Fruit fly (Drosophila melanogaster) whole organism, embryonic: ENCODE measurements around the gene CG6511.
A peak's percentile ranks its signal among the peaks of the same experiment; 100 is the strongest.

Experiments
- Abd-B ChIP-seq: fragments of 200-800 bp; sonication (Bioruptor generic); optimal IDR thresholded peaks from 2 replicates; lab custom pipeline; 2018; ENCODE audit warnings: missing biosample characterization, mild to moderate bottlenecking, missing genetic modification characterization, moderate library complexity
- Adf1 ChIP-seq: fragments of 200-800 bp; sonication (Bioruptor generic); IDR thresholded peaks from 2 replicates; pipeline ENCODE4 v1.3.6; 2022; ENCODE audit warnings: missing biosample characterization, missing genetic modification characterization
- Atf-2 ChIP-seq: fragments of 200-800 bp; sonication (Bioruptor generic); optimal IDR thresholded peaks from 2 replicates; lab custom pipeline; 2016; ENCODE audit warnings: missing biosample characterization, missing genetic modification characterization
- Bdp1 ChIP-seq: fragments of 200-800 bp; sonication (Bioruptor generic); optimal IDR thresholded peaks from 3 replicates; lab custom pipeline; 2016; ENCODE audit warnings: missing biosample characterization, missing genetic modification characterization
- Bgb ChIP-seq: fragments of 200-800 bp; sonication (Bioruptor generic); IDR thresholded peaks from 2 replicates; pipeline ENCODE4 v1.3.6; 2022; ENCODE audit warnings: missing biosample characterization, missing genetic modification characterization; ENCODE audit not compliant: partially characterized antibody
- Bteb2 ChIP-seq: fragments of 200-800 bp; sonication (Bioruptor generic); optimal IDR thresholded peaks from 2 replicates; lab custom pipeline; 2016; ENCODE audit warnings: missing biosample characterization, missing genetic modification characterization
- CG10147 ChIP-seq: fragments of 200-800 bp; sonication (Bioruptor generic); optimal IDR thresholded peaks from 2 replicates; lab custom pipeline; 2019; ENCODE audit warnings: missing biosample characterization, mild to moderate bottlenecking, missing genetic modification characterization, moderate library complexity
- CG10267 ChIP-seq: fragments of 200-800 bp; sonication (Bioruptor generic); optimal IDR thresholded peaks from 2 replicates; lab custom pipeline; 2018; ENCODE audit warnings: missing biosample characterization, mild to moderate bottlenecking, missing genetic modification characterization, moderate library complexity
- CG10979 ChIP-seq: fragments of 200-800 bp; sonication (Bioruptor generic); optimal IDR thresholded peaks from 2 replicates; lab custom pipeline; 2018; ENCODE audit warnings: missing biosample characterization, mild to moderate bottlenecking, missing genetic modification characterization, moderate library complexity
- CG12104 ChIP-seq: fragments of 200-800 bp; sonication (Bioruptor generic); optimal IDR thresholded peaks from 3 replicates; lab custom pipeline; 2016; ENCODE audit warnings: missing biosample characterization, missing genetic modification characterization
- CG14014 ChIP-seq: fragments of 200-800 bp; sonication (Bioruptor generic); IDR thresholded peaks from 2 replicates; pipeline ENCODE4 v1.3.6; 2022; ENCODE audit warnings: missing biosample characterization, missing genetic modification characterization
- CG1647 ChIP-seq: fragments of 200-800 bp; sonication (Bioruptor generic); optimal IDR thresholded peaks from 3 replicates; lab custom pipeline; 2016; ENCODE audit warnings: missing biosample characterization, missing genetic modification characterization
- CG18764 ChIP-seq: fragments of 200-800 bp; sonication (Bioruptor generic); optimal IDR thresholded peaks from 3 replicates; lab custom pipeline; 2016; ENCODE audit warnings: missing biosample characterization, missing genetic modification characterization
- CG33213 ChIP-seq: fragments of 200-800 bp; sonication (Bioruptor generic); optimal IDR thresholded peaks from 3 replicates; lab custom pipeline; 2016; ENCODE audit warnings: missing biosample characterization, missing genetic modification characterization
- CG33557 ChIP-seq: fragments of 200-800 bp; sonication (Bioruptor generic); optimal IDR thresholded peaks from 2 replicates; lab custom pipeline; 2019; ENCODE audit warnings: missing biosample characterization, mild to moderate bottlenecking, missing genetic modification characterization, moderate library complexity
- CG3726 ChIP-seq: fragments of 200-800 bp; sonication (Bioruptor generic); IDR thresholded peaks from 3 replicates; pipeline ENCODE4, ENCODE4 v1.3.6; 2022; ENCODE audit warnings: missing biosample characterization, missing genetic modification characterization
- CG4282 ChIP-seq: fragments of 200-800 bp; sonication (Bioruptor generic); optimal IDR thresholded peaks from 2 replicates; lab custom pipeline; 2016; ENCODE audit warnings: missing biosample characterization, missing genetic modification characterization
- CG43689 ChIP-seq: fragments of 200-800 bp; sonication (Bioruptor generic); IDR thresholded peaks from 2 replicates; pipeline ENCODE4 v1.3.6; 2022; ENCODE audit warnings: missing biosample characterization, missing genetic modification characterization
- CG7786 ChIP-seq: fragments of 200-800 bp; sonication (Bioruptor generic); optimal IDR thresholded peaks from 2 replicates; lab custom pipeline; 2016; ENCODE audit warnings: missing biosample characterization, missing genetic modification characterization
- CG8089 ChIP-seq: fragments of 200-800 bp; sonication (Bioruptor generic); optimal IDR thresholded peaks from 3 replicates; lab custom pipeline; 2016; ENCODE audit warnings: missing biosample characterization, missing genetic modification characterization
- CG8924 ChIP-seq: fragments of 200-800 bp; optimal IDR thresholded peaks from 3 replicates; lab custom pipeline; 2019; ENCODE audit warnings: missing biosample characterization, mild to moderate bottlenecking, missing genetic modification characterization, moderate library complexity
- CG9609 ChIP-seq: fragments of 200-800 bp; sonication (Bioruptor generic); optimal IDR thresholded peaks from 3 replicates; lab custom pipeline; 2016; ENCODE audit warnings: missing biosample characterization, missing genetic modification characterization
- CG9876 ChIP-seq: fragments of 200-800 bp; sonication (Bioruptor generic); optimal IDR thresholded peaks from 2 replicates; lab custom pipeline; 2016; ENCODE audit warnings: missing biosample characterization, missing genetic modification characterization
- CG9932 ChIP-seq: fragments of 200-800 bp; sonication (Bioruptor generic); IDR thresholded peaks from 2 replicates; pipeline ENCODE4 v1.3.6; 2022; ENCODE audit warnings: missing biosample characterization, missing genetic modification characterization
- CkIIα-i1 ChIP-seq: fragments of 200-800 bp; sonication (Bioruptor generic); IDR thresholded peaks from 2 replicates; pipeline ENCODE4 v1.3.6; 2022; ENCODE audit warnings: missing biosample characterization, missing genetic modification characterization
- D19A ChIP-seq: fragments of 200-800 bp; optimal IDR thresholded peaks from 3 replicates; lab custom pipeline; 2019; ENCODE audit warnings: missing biosample characterization, mild to moderate bottlenecking, missing genetic modification characterization, moderate library complexity
- Dll ChIP-seq: fragments of 200-800 bp; sonication (Bioruptor generic); IDR thresholded peaks from 4 replicates; pipeline ENCODE4 v1.3.6; 2022; ENCODE audit warnings: missing biosample characterization, missing genetic modification characterization; ENCODE audit not compliant: partially characterized antibody
- Drgx ChIP-seq: fragments of 200-800 bp; sonication (Bioruptor generic); IDR thresholded peaks from 2 replicates; pipeline ENCODE4 v1.3.6; 2022; ENCODE audit warnings: missing biosample characterization, missing genetic modification characterization
- Gsc ChIP-seq: fragments of 200-800 bp; sonication (Bioruptor generic); IDR thresholded peaks from 2 replicates; pipeline ENCODE4 v1.3.6; 2022; ENCODE audit warnings: missing biosample characterization, missing genetic modification characterization
- HHEX ChIP-seq: fragments of 200-800 bp; sonication (Bioruptor generic); optimal IDR thresholded peaks from 3 replicates; lab custom pipeline; 2017; ENCODE audit warnings: missing biosample characterization, mild to moderate bottlenecking, missing genetic modification characterization, missing genetic modification reagents
- Hey ChIP-seq: fragments of 200-800 bp; sonication (Bioruptor generic); optimal IDR thresholded peaks from 3 replicates; lab custom pipeline; 2018; ENCODE audit warnings: missing biosample characterization, mild to moderate bottlenecking, missing genetic modification characterization
- Hmr ChIP-seq: fragments of 200-800 bp; sonication (Bioruptor generic); optimal IDR thresholded peaks from 3 replicates; lab custom pipeline; 2017; ENCODE audit warnings: mild to moderate bottlenecking, missing biosample characterization, missing genetic modification reagents, missing genetic modification characterization
- Lpt ChIP-seq: fragments of >200 bp; optimal IDR thresholded peaks from 2 replicates; lab custom pipeline; 2018; ENCODE audit warnings: missing biosample characterization, missing genetic modification characterization
- Meics ChIP-seq: fragments of 200-800 bp; sonication (Bioruptor generic); optimal IDR thresholded peaks from 2 replicates; lab custom pipeline; 2017; ENCODE audit warnings: missing biosample characterization, mild to moderate bottlenecking, missing genetic modification characterization
- Oaz ChIP-seq: fragments of 200-800 bp; sonication (Bioruptor generic); IDR thresholded peaks from 2 replicates; pipeline ENCODE4 v1.3.6; 2022; ENCODE audit warnings: missing biosample characterization, missing genetic modification characterization
- PHDP ChIP-seq: fragments of 200-800 bp; sonication (Bioruptor generic); optimal IDR thresholded peaks from 3 replicates; lab custom pipeline; 2018; ENCODE audit warnings: missing biosample characterization, mild to moderate bottlenecking, missing genetic modification characterization, moderate library complexity
- Trl ChIP-seq, 3 experiments: fragments of >200 bp in 2 of 3; fragments of 200-800 bp in 1 of 3; sonication (Bioruptor generic) in 1 of 3; optimal IDR thresholded peaks; 2 replicates in 1 of 3; 3 replicates in 2 of 3; lab custom pipeline; 2016 to 2017; ENCODE audit warnings: missing biosample characterization in 1 of 3, missing genetic modification characterization in 1 of 3
- chm ChIP-seq: fragments of 200-800 bp; sonication (Bioruptor generic); IDR thresholded peaks from 2 replicates; pipeline ENCODE4 v1.3.6; 2022; ENCODE audit warnings: missing biosample characterization, missing genetic modification characterization
- ci ChIP-seq: fragments of 200-800 bp; sonication (Bioruptor generic); IDR thresholded peaks from 3 replicates; pipeline ENCODE4 v1.3.6; 2022; ENCODE audit warnings: missing biosample characterization, missing genetic modification characterization
- dpn ChIP-seq, 2 experiments: fragments of 200-800 bp; sonication (Bioruptor generic); optimal IDR thresholded peaks; 3 replicates each; lab custom pipeline; 2016; ENCODE audit warnings: missing biosample characterization in 2 of 2, missing genetic modification characterization in 2 of 2
- en ChIP-seq: fragments of 200-800 bp; sonication (Bioruptor generic); optimal IDR thresholded peaks from 2 replicates; lab custom pipeline; 2016; ENCODE audit warnings: missing biosample characterization, missing genetic modification characterization
- eve ChIP-seq, 2 experiments: fragments of >200 bp; optimal IDR thresholded peaks; 2 replicates each; lab custom pipeline; 2017; ENCODE audit warnings: missing biosample characterization in 2 of 2, missing genetic modification characterization in 2 of 2
- gcm ChIP-seq: fragments of 200-800 bp; sonication (Bioruptor generic); optimal IDR thresholded peaks from 2 replicates; lab custom pipeline; 2019; ENCODE audit warnings: missing biosample characterization, mild to moderate bottlenecking, missing genetic modification characterization, moderate library complexity
- nerfin-2 ChIP-seq: fragments of 200-800 bp; sonication (Bioruptor generic); IDR thresholded peaks from 2 replicates; pipeline ENCODE4 v1.3.6; 2022; ENCODE audit warnings: missing biosample characterization, missing genetic modification characterization; ENCODE audit not compliant: partially characterized antibody
- onecut ChIP-seq: fragments of 200-800 bp; sonication (Bioruptor generic); IDR thresholded peaks from 2 replicates; pipeline ENCODE4 v1.3.6; 2022; ENCODE audit warnings: missing biosample characterization, missing genetic modification characterization
- pita ChIP-seq: fragments of 200-800 bp; sonication (Bioruptor generic); optimal IDR thresholded peaks from 2 replicates; lab custom pipeline; 2017; ENCODE audit warnings: missing biosample characterization, mild to moderate bottlenecking, missing genetic modification characterization
- sisA ChIP-seq: fragments of 200-800 bp; sonication (Bioruptor generic); IDR thresholded peaks from 2 replicates; pipeline ENCODE4 v1.3.6; 2022; ENCODE audit warnings: missing biosample characterization, missing genetic modification characterization
- slp2 ChIP-seq: fragments of 200-800 bp; sonication (Bioruptor generic); optimal IDR thresholded peaks from 2 replicates; lab custom pipeline; 2016; ENCODE audit warnings: missing biosample characterization, missing genetic modification characterization
- so ChIP-seq: fragments of 200-800 bp; sonication (Bioruptor generic); IDR thresholded peaks from 3 replicates; pipeline ENCODE4 v1.3.6; 2022; ENCODE audit warnings: missing biosample characterization, missing genetic modification characterization
- tup ChIP-seq: fragments of 200-800 bp; sonication (Bioruptor generic); optimal IDR thresholded peaks from 2 replicates; lab custom pipeline; 2016; ENCODE audit warnings: missing biosample characterization, mild to moderate bottlenecking, missing genetic modification characterization, moderate library complexity
- unc-4 ChIP-seq: fragments of 200-800 bp; sonication (Bioruptor generic); IDR thresholded peaks from 2 replicates; pipeline ENCODE4 v1.3.6; 2022; ENCODE audit warnings: missing biosample characterization, missing genetic modification characterization; ENCODE audit not compliant: partially characterized antibody
- vfl ChIP-seq: fragments of 200-800 bp; sonication (Bioruptor generic); optimal IDR thresholded peaks from 2 replicates; lab custom pipeline; 2016; ENCODE audit warnings: missing biosample characterization, missing genetic modification characterization

Gene CG6511

DNA sequence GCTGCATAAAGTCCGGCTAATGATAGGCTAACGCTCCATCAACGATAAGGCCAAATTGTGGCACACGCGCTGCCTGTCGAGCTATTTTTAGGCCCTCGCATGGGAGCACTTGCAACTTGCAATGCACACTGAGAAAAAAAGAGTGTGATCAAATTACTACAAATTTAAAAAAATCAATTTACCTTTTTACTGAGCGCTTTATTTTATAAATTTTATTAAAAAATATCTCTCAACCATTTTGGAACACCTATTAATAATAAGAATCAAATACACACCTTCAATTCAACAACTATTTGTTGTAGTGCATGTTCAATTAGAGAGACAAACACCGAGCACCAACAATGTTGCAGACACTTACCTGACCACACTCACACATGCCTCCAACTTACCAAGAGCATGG is 44.4 kb downstream of the CG6511 start (continued):
- no peak; the same call in 1 of the 2 replicates for TF ChIP-seq CG14014 (GFP tag; lab: Robert Waterston, UW)
- TF ChIP-seq Gsc (GFP tag; lab: Robert Waterston, UW), result no peak
- no peak for TF ChIP-seq CG43689 (GFP tag; lab: Robert Waterston, UW)
- no peak for TF ChIP-seq CG10147 (GFP tag; lab: Kevin White, UChicago)
- TF ChIP-seq Adf1 (GFP tag; lab: Robert Waterston, UW), result no peak
- TF ChIP-seq CG18764 (GFP tag; lab: Kevin White, UChicago), result no peak
- no peak for TF ChIP-seq eve (GFP tag; optimal IDR thresholded peaks at IDR 0.05; lab: Kevin White, UChicago)
- peak; percentile 7; the same call in 1 of the 3 replicates for TF ChIP-seq CG3726 (GFP tag; lab: Robert Waterston, UW)
- TF ChIP-seq vfl (GFP tag; lab: Kevin White, UChicago), result no peak
- peak; percentile 88 for TF ChIP-seq ci (GFP tag; lab: Robert Waterston, UW)
- peak; percentile 21; the same call in 1 of the 2 replicates for TF ChIP-seq sisA (GFP tag; lab: Robert Waterston, UW)
- no peak for TF ChIP-seq CG9932 (GFP tag; lab: Robert Waterston, UW)
- TF ChIP-seq nerfin-2 (GFP tag; lab: Robert Waterston, UW), result no peak
- TF ChIP-seq Atf-2 (GFP tag; lab: Kevin White, UChicago), result no peak
- no peak for TF ChIP-seq CG7786 (GFP tag; lab: Kevin White, UChicago)
- no peak for TF ChIP-seq HHEX (GFP tag; lab: Kevin White, UChicago)
- TF ChIP-seq CG1647 (GFP tag; lab: Kevin White, UChicago), result no peak
- no peak for TF ChIP-seq Dll (GFP tag; lab: Robert Waterston, UW)
- TF ChIP-seq CG9876 (GFP tag; lab: Kevin White, UChicago), result no peak
- TF ChIP-seq CG4282 (GFP tag; lab: Kevin White, UChicago), result no peak
- no peak for TF ChIP-seq pita (GFP tag; lab: Kevin White, UChicago)
- TF ChIP-seq Bdp1 (GFP tag; lab: Kevin White, UChicago), result no peak
- TF ChIP-seq D19A (tag; lab: Kevin White, UChicago), result no peak
- TF ChIP-seq unc-4, result no peak
- TF ChIP-seq Drgx (GFP tag; lab: Robert Waterston, UW), result peak; percentile 97
- peak; percentile 5; the same call in 1 of the 2 replicates for TF ChIP-seq chm (GFP tag; lab: Robert Waterston, UW)
- TF ChIP-seq CG8089 (GFP tag; lab: Kevin White, UChicago), result no peak
- no peak for TF ChIP-seq CG10979
- no peak for TF ChIP-seq CG33213
- TF ChIP-seq Lpt (GFP tag; lab: Kevin White, UChicago), result no peak
- peak; percentile 78 for TF ChIP-seq CG10267 (tag; lab: Kevin White, UChicago)
- no peak for TF ChIP-seq CG8924 (tag; lab: Kevin White, UChicago)
- TF ChIP-seq Hmr (GFP tag; lab: Kevin White, UChicago), result no peak
- TF ChIP-seq CkIIα-i1, result no peak
- TF ChIP-seq Bteb2, result no peak
- TF ChIP-seq Bgb (GFP tag; lab: Robert Waterston, UW), result no peak
- TF ChIP-seq dpn (GFP tag; optimal IDR thresholded peaks at IDR 0.05; lab: Kevin White, UChicago), result no peak
- TF ChIP-seq gcm, result no peak
- TF ChIP-seq Oaz (GFP tag; lab: Robert Waterston, UW), result peak; percentile 14
- no peak for TF ChIP-seq Trl (optimal IDR thresholded peaks at IDR 0.05; lab: Kevin White, UChicago)
- TF ChIP-seq Trl (GFP tag; optimal IDR thresholded peaks at IDR 0.05; lab: Kevin White, UChicago), result no peak
- no peak for TF ChIP-seq Meics (GFP tag; lab: Kevin White, UChicago)
- TF ChIP-seq en, result no peak
- no peak for TF ChIP-seq CG9609 (GFP tag; lab: Kevin White, UChicago)
- no peak for TF ChIP-seq tup (GFP tag; lab: Kevin White, UChicago)
- no peak; the same call in 1 of the 2 replicates for TF ChIP-seq onecut (GFP tag; lab: Robert Waterston, UW)
- no peak for TF ChIP-seq CG12104 (GFP tag; lab: Kevin White, UChicago)
- no peak for TF ChIP-seq PHDP
- no peak for TF ChIP-seq Hey (tag; lab: Kevin White, UChicago)
- no peak for TF ChIP-seq CG33557 (GFP tag; lab: Kevin White, UChicago)
- TF ChIP-seq so, result no peak; the same call in 2 of the 3 replicates
- no peak for TF ChIP-seq Abd-B (GFP tag; lab: Kevin White, UChicago)
- TF ChIP-seq slp2 (GFP tag; lab: Kevin White, UChicago), result no peak
